Worm (Caenorhabditis elegans) whole organism, L3 larva: ENCODE results near the gene srb-3.

Experiments used
- R02D3.7 ChIP-seq: fragments of 150-350 bp; optimal IDR thresholded peaks from 2 replicates; lab custom pipeline; 2014; ENCODE audit warnings: missing biosample characterization, missing genetic modification characterization
- ZK546.5 ChIP-seq: sonication (generic microtip); optimal IDR thresholded peaks from 2 replicates; lab custom pipeline; 2017; ENCODE audit warnings: missing biosample characterization, missing genetic modification characterization
- aly-2 ChIP-seq: fragments of 150-350 bp; optimal IDR thresholded peaks from 2 replicates; lab custom pipeline; 2014; ENCODE audit warnings: missing biosample characterization, missing genetic modification characterization
- ama-1 ChIP-seq: fragments of 150-350 bp; optimal IDR thresholded peaks from 2 replicates; lab custom pipeline; 2018
- ceh-16 ChIP-seq: sonication (generic microtip); optimal IDR thresholded peaks from 2 replicates; lab custom pipeline; 2017; ENCODE audit warnings: missing biosample characterization, missing genetic modification characterization
- ceh-82 ChIP-seq: fragments of 150-350 bp; optimal IDR thresholded peaks from 2 replicates; lab custom pipeline; 2014; ENCODE audit warnings: missing biosample characterization, missing genetic modification characterization
- ceh-9 ChIP-seq: sonication (generic microtip); optimal IDR thresholded peaks from 2 replicates; lab custom pipeline; 2018; ENCODE audit warnings: missing biosample characterization, missing genetic modification characterization
- daf-12 ChIP-seq: fragments of 150-350 bp; optimal IDR thresholded peaks from 2 replicates; lab custom pipeline; 2014; ENCODE audit warnings: missing biosample characterization, missing genetic modification reagents, missing genetic modification characterization
- egl-5 ChIP-seq: fragments of 150-350 bp; optimal IDR thresholded peaks from 2 replicates; lab custom pipeline; 2017; ENCODE audit warnings: missing biosample characterization, missing genetic modification reagents, missing genetic modification characterization, inconsistent platforms
- elt-1 ChIP-seq: fragments of 150-350 bp; optimal IDR thresholded peaks from 2 replicates; lab custom pipeline; 2014; ENCODE audit warnings: missing biosample characterization, missing genetic modification characterization
- elt-2 ChIP-seq: sonication (generic microtip); optimal IDR thresholded peaks from 2 replicates; lab custom pipeline; 2016; ENCODE audit warnings: missing genetic modification reagents, mild to moderate bottlenecking, missing genetic modification characterization, missing compliant biosample characterization
- elt-3 ChIP-seq, 3 experiments: fragments of 150-350 bp in 1 of 3; sonication (generic microtip) in 2 of 3; optimal IDR thresholded peaks; 2 replicates in 2 of 3; 4 replicates in 1 of 3; lab custom pipeline; 2014 to 2017; ENCODE audit warnings: missing biosample characterization in 3 of 3, missing genetic modification characterization in 3 of 3
- fkh-2 ChIP-seq: fragments of 150-350 bp; optimal IDR thresholded peaks from 2 replicates; lab custom pipeline; 2014; ENCODE audit warnings: missing biosample characterization, missing genetic modification reagents, missing genetic modification characterization
- fos-1 ChIP-seq: fragments of 150-350 bp; optimal IDR thresholded peaks from 2 replicates; lab custom pipeline; 2014; ENCODE audit warnings: missing biosample characterization, missing genetic modification characterization
- hmg-11 ChIP-seq: sonication (generic microtip); optimal IDR thresholded peaks from 2 replicates; lab custom pipeline; 2016; ENCODE audit warnings: missing genetic modification characterization, missing compliant biosample characterization
- jun-1 ChIP-seq: fragments of 150-350 bp; optimal IDR thresholded peaks from 2 replicates; lab custom pipeline; 2014; ENCODE audit warnings: missing biosample characterization, missing genetic modification reagents, missing genetic modification characterization
- lin-15B ChIP-seq: fragments of 150-350 bp; optimal IDR thresholded peaks from 2 replicates; lab custom pipeline; 2014; ENCODE audit warnings: missing biosample characterization, missing genetic modification characterization
- lin-39 ChIP-seq: fragments of 150-350 bp; optimal IDR thresholded peaks from 2 replicates; lab custom pipeline; 2018; ENCODE audit warnings: missing biosample characterization, missing genetic modification reagents, missing genetic modification characterization
- mdl-1 ChIP-seq: fragments of 150-350 bp; optimal IDR thresholded peaks from 2 replicates; lab custom pipeline; 2014; ENCODE audit warnings: missing biosample characterization, missing genetic modification characterization
- nhr-11 ChIP-seq: fragments of 150-350 bp; optimal IDR thresholded peaks from 2 replicates; lab custom pipeline; 2014; ENCODE audit warnings: missing biosample characterization, missing genetic modification characterization
- nhr-12 ChIP-seq: fragments of 150-350 bp; optimal IDR thresholded peaks from 2 replicates; lab custom pipeline; 2014; ENCODE audit warnings: missing biosample characterization, missing genetic modification characterization
- nhr-23 ChIP-seq: fragments of 150-350 bp; optimal IDR thresholded peaks from 2 replicates; lab custom pipeline; 2014; ENCODE audit warnings: missing biosample characterization, missing genetic modification reagents, missing genetic modification characterization
- nhr-237 ChIP-seq: fragments of 150-350 bp; optimal IDR thresholded peaks from 2 replicates; lab custom pipeline; 2014; ENCODE audit warnings: missing biosample characterization, missing genetic modification characterization
- nhr-43 ChIP-seq: sonication (generic microtip); optimal IDR thresholded peaks from 2 replicates; lab custom pipeline; 2016; ENCODE audit warnings: mild to moderate bottlenecking, missing genetic modification characterization, missing compliant biosample characterization; ENCODE audit not compliant: poor library complexity, severe bottlenecking
- nhr-67 ChIP-seq: fragments of 150-350 bp; optimal IDR thresholded peaks from 2 replicates; lab custom pipeline; 2014; ENCODE audit warnings: missing biosample characterization, missing genetic modification characterization
- nhr-76 ChIP-seq: fragments of 150-350 bp; sonication (generic microtip); optimal IDR thresholded peaks from 5 replicates; lab custom pipeline; 2014; ENCODE audit warnings: missing biosample characterization, missing genetic modification characterization
- nhr-77 ChIP-seq: fragments of 150-350 bp; optimal IDR thresholded peaks from 2 replicates; lab custom pipeline; 2014; ENCODE audit warnings: missing biosample characterization, missing genetic modification characterization
- pha-4 ChIP-seq: fragments of 150-350 bp; optimal IDR thresholded peaks from 2 replicates; lab custom pipeline; 2014; ENCODE audit warnings: missing biosample characterization, missing genetic modification reagents, missing genetic modification characterization
- pqm-1 ChIP-seq: fragments of 150-350 bp; optimal IDR thresholded peaks from 2 replicates; lab custom pipeline; 2017; ENCODE audit warnings: missing biosample characterization, missing genetic modification characterization, inconsistent platforms
- sea-2 ChIP-seq: fragments of 150-350 bp; sonication (generic microtip); optimal IDR thresholded peaks from 4 replicates; lab custom pipeline; 2014; ENCODE audit warnings: missing biosample characterization, missing genetic modification reagents, missing genetic modification characterization
- snpc-4 ChIP-seq: fragments of 150-350 bp; optimal IDR thresholded peaks from 2 replicates; lab custom pipeline; 2014; ENCODE audit warnings: missing biosample characterization, missing genetic modification characterization
- tbx-2 ChIP-seq: sonication (generic microtip); optimal IDR thresholded peaks from 2 replicates; lab custom pipeline; 2016; ENCODE audit warnings: mild to moderate bottlenecking, missing genetic modification characterization, missing compliant biosample characterization
- unc-39 ChIP-seq: sonication (generic microtip); optimal IDR thresholded peaks from 4 replicates; lab custom pipeline; 2017; ENCODE audit warnings: missing biosample characterization, missing genetic modification characterization
- unc-62 ChIP-seq: fragments of 150-350 bp; sonication (generic microtip); optimal IDR thresholded peaks from 4 replicates; lab custom pipeline; 2014; ENCODE audit warnings: missing biosample characterization, missing genetic modification reagents, missing genetic modification characterization
- ztf-11 ChIP-seq: fragments of 150-350 bp; optimal IDR thresholded peaks from 2 replicates; lab custom pipeline; 2014; ENCODE audit warnings: missing biosample characterization, missing genetic modification characterization
- ztf-4 ChIP-seq: fragments of 150-350 bp; optimal IDR thresholded peaks from 2 replicates; lab custom pipeline; 2014; ENCODE audit warnings: missing biosample characterization, missing genetic modification characterization

Gene srb-3

DNA sequence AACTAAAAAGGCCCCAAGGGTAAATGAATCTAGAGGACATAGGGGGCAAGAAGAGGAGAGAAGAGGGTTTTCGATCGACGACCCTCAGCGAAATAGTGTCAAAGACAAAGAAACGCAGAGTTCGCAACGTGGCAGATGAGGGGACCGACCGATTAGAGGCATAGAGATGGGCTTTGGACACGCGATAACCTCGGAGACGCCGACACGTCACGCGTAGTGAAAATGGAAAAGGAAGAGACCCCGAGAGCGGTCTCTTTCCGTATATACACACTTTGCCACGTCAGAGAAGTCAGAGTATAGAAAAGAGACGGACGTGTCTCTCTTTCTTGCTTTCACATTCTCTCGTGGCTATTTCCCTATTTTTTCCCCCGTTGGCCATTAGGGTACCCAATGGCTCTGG, 14.9 kb upstream of the srb-3 start (continued):
- TF ChIP-seq aly-2 (tag; lab: Kevin White, UChicago) (no peak), nhr-76 (peak; percentile 34), fkh-2 (tag; lab: Kevin White, UChicago) (no peak), nhr-77 (tag; lab: Kevin White, UChicago) (no peak), nhr-67 (no peak), pqm-1 (tag; lab: Kevin White, UChicago) (no peak), snpc-4 (tag; lab: Kevin White, UChicago) (peak; percentile 37), nhr-23 (tag; lab: Kevin White, UChicago) (peak; percentile 49), R02D3.7 (tag; lab: Kevin White, UChicago) (no peak), ceh-16 (tag; lab: Kevin White, UChicago) (no peak)

DNA sequence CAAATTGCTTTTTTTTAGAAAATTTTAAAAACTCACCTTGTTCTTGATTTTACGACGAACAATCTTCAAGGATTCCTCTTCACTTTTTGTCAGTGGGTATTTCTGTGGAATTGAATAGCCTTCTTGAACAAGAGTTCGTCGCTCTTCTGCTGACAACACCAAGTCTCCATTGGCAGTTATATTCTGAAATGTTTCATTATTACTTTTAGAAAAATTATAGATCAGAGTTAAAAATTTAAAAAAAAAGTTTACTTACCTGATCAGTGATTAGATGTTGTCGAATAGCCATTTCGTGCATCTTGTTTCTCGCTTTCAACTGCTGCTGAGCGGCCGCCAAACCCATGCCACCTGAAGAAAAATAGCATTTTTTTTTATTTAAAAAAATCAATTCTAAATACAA, 13.6 kb upstream of the srb-3 start:
- TF ChIP-seq unc-39 (tag; lab: Kevin White, UChicago): no peak
- peak; percentile 48 for TF ChIP-seq ama-1 (lab: Kevin White, UChicago)

ce11 chrII:5178609-5179008, 12.0 kb upstream of the srb-3 start:
- TF ChIP-seq nhr-43 (peak; percentile 36), elt-1 (no peak), ztf-4 (tag; lab: Kevin White, UChicago) (no peak), ama-1 (lab: Kevin White, UChicago) (peak; percentile 23), egl-5 (tag; lab: Kevin White, UChicago) (no peak), elt-3 (tag; optimal IDR thresholded peaks at IDR 0.05; lab: Kevin White, UChicago) (no peak), lin-15B (no peak), elt-2 (tag; lab: Kevin White, UChicago) (peak; percentile 28), ZK546.5 (no peak)

ce11 chrII:5177902-5178301, 11.3 kb upstream of the srb-3 start, which contains the start of gene C27D6.12:
Gene C27D6.12 (minus strand): TSS chrII:5178002.
- TF ChIP-seq pha-4 (tag; lab: Kevin White, UChicago): no peak
- no peak for TF ChIP-seq mdl-1
- no peak for TF ChIP-seq unc-62 (GFP tag; lab: Kevin White, UChicago)
- no peak for TF ChIP-seq nhr-11
- TF ChIP-seq ceh-9: no peak
- TF ChIP-seq ztf-11 (tag; lab: Kevin White, UChicago): no peak
- no peak for TF ChIP-seq ztf-4 (tag; lab: Kevin White, UChicago)
- TF ChIP-seq nhr-237: no peak
- no peak for TF ChIP-seq R02D3.7 (tag; lab: Kevin White, UChicago)
- TF ChIP-seq sea-2 (GFP tag; lab: Kevin White, UChicago): no peak
- TF ChIP-seq ama-1 (lab: Kevin White, UChicago): no peak
- TF ChIP-seq aly-2 (tag; lab: Kevin White, UChicago): no peak
- TF ChIP-seq daf-12 (tag; lab: Kevin White, UChicago): no peak
- TF ChIP-seq ZK546.5: no peak
- no peak for TF ChIP-seq lin-39 (tag; lab: Kevin White, UChicago)
- TF ChIP-seq nhr-67: no peak

DNA sequence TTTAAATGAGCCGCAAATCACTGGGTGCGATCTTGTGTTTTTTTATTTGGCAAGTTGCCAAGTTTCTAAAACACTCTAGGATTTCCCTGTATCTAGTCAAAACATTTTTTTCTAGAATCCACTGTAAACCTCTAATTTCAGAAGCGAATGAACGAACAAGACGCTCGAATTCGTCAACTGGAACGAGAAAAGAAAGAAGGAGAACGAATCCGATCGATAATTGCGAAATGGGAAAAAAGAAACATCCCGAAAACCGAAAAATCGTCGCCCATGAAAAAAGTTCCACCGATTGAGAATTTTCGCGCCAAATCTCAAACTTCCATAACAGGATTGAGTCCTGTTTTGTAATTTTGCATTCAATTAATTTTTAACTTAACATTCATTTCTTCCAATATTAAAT, 10.3 kb upstream of the srb-3 start:
- TF ChIP-seq fos-1 (tag; lab: Kevin White, UChicago) (no peak), ceh-82 (tag; lab: Kevin White, UChicago) (no peak), elt-1 (no peak), unc-39 (tag; lab: Kevin White, UChicago) (no peak), ZK546.5 (no peak), nhr-12 (tag; lab: Kevin White, UChicago) (no peak), jun-1 (tag; lab: Kevin White, UChicago) (no peak), aly-2 (tag; lab: Kevin White, UChicago) (no peak), tbx-2 (no peak), nhr-76 (no peak), ceh-9 (no peak), fkh-2 (tag; lab: Kevin White, UChicago) (no peak), hmg-11 (tag; lab: Kevin White, UChicago) (no peak), elt-2 (tag; lab: Kevin White, UChicago) (no peak), daf-12 (tag; lab: Kevin White, UChicago) (no peak)
